Fruit fly (Drosophila melanogaster) whole organism, embryonic: Measurements from ENCODE around the gene Pxn.

ENCODE experiments used
- Abd-B ChIP-seq: fragments of 200-800 bp; sonication (Bioruptor generic); optimal IDR thresholded peaks from 2 replicates; lab custom pipeline; 2018; ENCODE audit warnings: missing biosample characterization, mild to moderate bottlenecking, missing genetic modification characterization, moderate library complexity
- Awh ChIP-seq: fragments of 200-800 bp; sonication (Bioruptor generic); IDR thresholded peaks from 2 replicates; pipeline ENCODE4, ENCODE4 v1.3.6; 2022; ENCODE audit warnings: missing biosample characterization, missing genetic modification characterization
- Blimp-1 ChIP-seq: fragments of 200-800 bp; sonication (Bioruptor generic); optimal IDR thresholded peaks from 3 replicates; lab custom pipeline; 2018; ENCODE audit warnings: missing biosample characterization, missing genetic modification characterization, mild to moderate bottlenecking, moderate library complexity, missing genetic modification reagents
- CG10462 ChIP-seq: fragments of 200-800 bp; sonication (Bioruptor generic); optimal IDR thresholded peaks from 2 replicates; lab custom pipeline; 2016; ENCODE audit warnings: missing biosample characterization, missing genetic modification characterization
- CG11247 ChIP-seq: fragments of 200-800 bp; sonication (Bioruptor generic); IDR thresholded peaks from 2 replicates; pipeline ENCODE4 v1.3.6; 2022; ENCODE audit warnings: missing biosample characterization, missing genetic modification characterization
- CG1233 ChIP-seq: fragments of 200-800 bp; sonication (Bioruptor generic); optimal IDR thresholded peaks from 4 replicates; lab custom pipeline; 2018; ENCODE audit warnings: missing biosample characterization, mild to moderate bottlenecking, missing genetic modification characterization
- CG13296 ChIP-seq: fragments of 200-800 bp; sonication (Bioruptor generic); optimal IDR thresholded peaks from 3 replicates; lab custom pipeline; 2018; ENCODE audit warnings: missing biosample characterization, mild to moderate bottlenecking, missing genetic modification characterization
- CG15011 ChIP-seq: fragments of 200-800 bp; sonication (Bioruptor generic); optimal IDR thresholded peaks from 3 replicates; lab custom pipeline; 2018; ENCODE audit warnings: missing biosample characterization, mild to moderate bottlenecking, missing genetic modification characterization
- CG15269 ChIP-seq: fragments of 200-800 bp; sonication (Bioruptor generic); optimal IDR thresholded peaks from 2 replicates; lab custom pipeline; 2018; ENCODE audit warnings: missing biosample characterization, mild to moderate bottlenecking, missing genetic modification characterization, moderate library complexity
- CG1529 ChIP-seq: fragments of 200-800 bp; sonication (Bioruptor generic); optimal IDR thresholded peaks from 3 replicates; lab custom pipeline; 2018; ENCODE audit warnings: missing biosample characterization, missing genetic modification characterization
- CG15601 ChIP-seq: fragments of 200-800 bp; sonication (Bioruptor generic); optimal IDR thresholded peaks from 3 replicates; lab custom pipeline; 2019; ENCODE audit warnings: missing biosample characterization, mild to moderate bottlenecking, missing genetic modification characterization, moderate library complexity
- CG1603 ChIP-seq: fragments of 200-800 bp; sonication (Bioruptor generic); optimal IDR thresholded peaks from 2 replicates; lab custom pipeline; 2019; ENCODE audit warnings: missing biosample characterization, mild to moderate bottlenecking, missing genetic modification characterization, moderate library complexity
- CG17359 ChIP-seq: fragments of 200-800 bp; sonication (Bioruptor generic); optimal IDR thresholded peaks from 3 replicates; lab custom pipeline; 2018; ENCODE audit warnings: missing biosample characterization, mild to moderate bottlenecking, missing genetic modification characterization, moderate library complexity
- CG3281 ChIP-seq: fragments of 200-800 bp; sonication (Bioruptor generic); optimal IDR thresholded peaks from 3 replicates; lab custom pipeline; 2017; ENCODE audit warnings: missing biosample characterization, mild to moderate bottlenecking, missing genetic modification characterization
- CG4328 ChIP-seq: fragments of 200-800 bp; sonication (Bioruptor generic); optimal IDR thresholded peaks from 3 replicates; lab custom pipeline; 2017; ENCODE audit warnings: missing biosample characterization, missing genetic modification reagents, missing genetic modification characterization
- CG4820 ChIP-seq: fragments of 200-800 bp; sonication (Bioruptor generic); optimal IDR thresholded peaks from 3 replicates; lab custom pipeline; 2016; ENCODE audit warnings: missing biosample characterization, missing genetic modification characterization
- CG8281 ChIP-seq: fragments of 200-800 bp; sonication (Bioruptor generic); optimal IDR thresholded peaks from 2 replicates; lab custom pipeline; 2018; ENCODE audit warnings: missing biosample characterization, mild to moderate bottlenecking, missing genetic modification characterization, moderate library complexity
- Drgx ChIP-seq: fragments of 200-800 bp; sonication (Bioruptor generic); IDR thresholded peaks from 2 replicates; pipeline ENCODE4 v1.3.6; 2022; ENCODE audit warnings: missing biosample characterization, missing genetic modification characterization
- Ets65A ChIP-seq: fragments of 200-800 bp; sonication (Bioruptor generic); peaks from one replicate; lab custom pipeline; 2016; ENCODE audit warnings: missing biosample characterization, missing genetic modification characterization
- Ets97D ChIP-seq: fragments of 200-800 bp; sonication (Bioruptor generic); optimal IDR thresholded peaks from 3 replicates; lab custom pipeline; 2016; ENCODE audit warnings: missing biosample characterization, missing genetic modification characterization
- Fer3 ChIP-seq: fragments of 200-800 bp; sonication (Bioruptor generic); optimal IDR thresholded peaks from 2 replicates; lab custom pipeline; 2018; ENCODE audit warnings: missing biosample characterization, mild to moderate bottlenecking, missing genetic modification characterization, moderate library complexity
- HHEX ChIP-seq: fragments of 200-800 bp; sonication (Bioruptor generic); optimal IDR thresholded peaks from 3 replicates; lab custom pipeline; 2017; ENCODE audit warnings: missing biosample characterization, mild to moderate bottlenecking, missing genetic modification characterization, missing genetic modification reagents
- HLH54F ChIP-seq: fragments of 200-800 bp; sonication (Bioruptor generic); optimal IDR thresholded peaks from 3 replicates; lab custom pipeline; 2016; ENCODE audit warnings: missing biosample characterization, missing genetic modification characterization
- HmgZ ChIP-seq: fragments of 200-800 bp; sonication (Bioruptor generic); optimal IDR thresholded peaks from 2 replicates; lab custom pipeline; 2018; ENCODE audit warnings: missing biosample characterization, mild to moderate bottlenecking, missing genetic modification characterization
- Hr51 ChIP-seq, 2 experiments: fragments of 200-800 bp; sonication (Bioruptor generic); optimal IDR thresholded peaks; 2 replicates in 1 of 2; 3 replicates in 1 of 2; lab custom pipeline; 2016 to 2018; ENCODE audit warnings: missing biosample characterization in 2 of 2, missing genetic modification characterization in 2 of 2, mild to moderate bottlenecking in 1 of 2, moderate library complexity in 1 of 2
- Lim3 ChIP-seq: fragments of 200-800 bp; sonication (Bioruptor generic); IDR thresholded peaks from 2 replicates; pipeline ENCODE4 v1.3.6; 2022; ENCODE audit warnings: missing biosample characterization, missing genetic modification characterization
- Meics ChIP-seq: fragments of 200-800 bp; sonication (Bioruptor generic); optimal IDR thresholded peaks from 2 replicates; lab custom pipeline; 2017; ENCODE audit warnings: missing biosample characterization, mild to moderate bottlenecking, missing genetic modification characterization
- Sox102F ChIP-seq: fragments of 200-800 bp; sonication (Bioruptor generic); optimal IDR thresholded peaks from 2 replicates; lab custom pipeline; 2018; ENCODE audit warnings: missing biosample characterization, mild to moderate bottlenecking, missing genetic modification characterization, moderate library complexity
- Sry-δ ChIP-seq: fragments of 200-800 bp; sonication (Bioruptor generic); optimal IDR thresholded peaks from 2 replicates; lab custom pipeline; 2016; ENCODE audit warnings: missing biosample characterization, missing genetic modification characterization
- YL-1 ChIP-seq: fragments of 200-800 bp; sonication (Bioruptor generic); optimal IDR thresholded peaks from 3 replicates; lab custom pipeline; 2017; ENCODE audit warnings: missing biosample characterization, mild to moderate bottlenecking, missing genetic modification characterization
- br ChIP-seq: fragments of >200 bp; optimal IDR thresholded peaks from 2 replicates; lab custom pipeline; 2017
- cad ChIP-seq: fragments of >200 bp; optimal IDR thresholded peaks from 2 replicates; lab custom pipeline; 2017; ENCODE audit warnings: missing biosample characterization, missing genetic modification characterization
- cas ChIP-seq: fragments of 200-800 bp; sonication (Bioruptor generic); IDR thresholded peaks from 2 replicates; pipeline ENCODE4 v1.3.6; 2022; ENCODE audit warnings: missing biosample characterization, missing genetic modification characterization
- caup ChIP-seq: fragments of 200-800 bp; sonication (Bioruptor generic); optimal IDR thresholded peaks from 3 replicates; lab custom pipeline; 2017; ENCODE audit warnings: missing biosample characterization, mild to moderate bottlenecking, missing genetic modification characterization, moderate library complexity; ENCODE audit not compliant: severe bottlenecking
- ci ChIP-seq: fragments of 200-800 bp; sonication (Bioruptor generic); IDR thresholded peaks from 3 replicates; pipeline ENCODE4 v1.3.6; 2022; ENCODE audit warnings: missing biosample characterization, missing genetic modification characterization
- dmrt99B ChIP-seq: fragments of 200-800 bp; sonication (Bioruptor generic); optimal IDR thresholded peaks from 2 replicates; lab custom pipeline; 2018; ENCODE audit warnings: missing biosample characterization, mild to moderate bottlenecking, missing genetic modification characterization, moderate library complexity
- gem ChIP-seq: fragments of 200-800 bp; sonication (Bioruptor generic); optimal IDR thresholded peaks from 2 replicates; lab custom pipeline; 2019; ENCODE audit warnings: missing biosample characterization, mild to moderate bottlenecking, missing genetic modification characterization, moderate library complexity
- grau ChIP-seq: fragments of 200-800 bp; optimal IDR thresholded peaks from 3 replicates; lab custom pipeline; 2019; ENCODE audit warnings: missing biosample characterization, mild to moderate bottlenecking, missing genetic modification characterization, moderate library complexity
- lab ChIP-seq: fragments of 200-800 bp; sonication (Bioruptor generic); optimal IDR thresholded peaks from 3 replicates; lab custom pipeline; 2017; ENCODE audit warnings: missing biosample characterization, missing genetic modification characterization, mild to moderate bottlenecking, moderate library complexity, missing genetic modification reagents
- lmd ChIP-seq: fragments of 200-800 bp; sonication (Bioruptor generic); IDR thresholded peaks from 2 replicates; pipeline ENCODE4 v1.3.6; 2022; ENCODE audit warnings: missing biosample characterization, missing genetic modification characterization
- org-1 ChIP-seq: fragments of 200-800 bp; sonication (Bioruptor generic); optimal IDR thresholded peaks from 2 replicates; lab custom pipeline; 2017; ENCODE audit warnings: missing biosample characterization, missing genetic modification characterization
- pb ChIP-seq: fragments of 200-800 bp; sonication (Bioruptor generic); optimal IDR thresholded peaks from 3 replicates; lab custom pipeline; 2016; ENCODE audit warnings: missing biosample characterization, missing genetic modification characterization
- repo ChIP-seq: fragments of 200-800 bp; sonication (Bioruptor generic); optimal IDR thresholded peaks from 2 replicates; lab custom pipeline; 2016; ENCODE audit warnings: missing biosample characterization, missing genetic modification characterization
- sens ChIP-seq: fragments of 200-800 bp; sonication (Bioruptor generic); peaks from one replicate; lab custom pipeline; 2016; ENCODE audit warnings: missing biosample characterization, missing genetic modification characterization
- tap ChIP-seq: fragments of 200-800 bp; optimal IDR thresholded peaks from 3 replicates; lab custom pipeline; 2019; ENCODE audit warnings: missing biosample characterization, mild to moderate bottlenecking, missing genetic modification characterization, moderate library complexity
- tin ChIP-seq: fragments of 200-800 bp; sonication (Bioruptor generic); optimal IDR thresholded peaks from 3 replicates; lab custom pipeline; 2016; ENCODE audit warnings: missing biosample characterization, missing genetic modification characterization
- unpg ChIP-seq: fragments of 200-800 bp; sonication (Bioruptor generic); optimal IDR thresholded peaks from 3 replicates; lab custom pipeline; 2018; ENCODE audit warnings: missing biosample characterization, mild to moderate bottlenecking, missing genetic modification characterization, moderate library complexity
- wdn ChIP-seq: fragments of 200-800 bp; sonication (Bioruptor generic); IDR thresholded peaks from 2 replicates; pipeline ENCODE4 v1.3.6; 2022; ENCODE audit warnings: missing biosample characterization, missing genetic modification characterization

Pxn gene

DNA sequence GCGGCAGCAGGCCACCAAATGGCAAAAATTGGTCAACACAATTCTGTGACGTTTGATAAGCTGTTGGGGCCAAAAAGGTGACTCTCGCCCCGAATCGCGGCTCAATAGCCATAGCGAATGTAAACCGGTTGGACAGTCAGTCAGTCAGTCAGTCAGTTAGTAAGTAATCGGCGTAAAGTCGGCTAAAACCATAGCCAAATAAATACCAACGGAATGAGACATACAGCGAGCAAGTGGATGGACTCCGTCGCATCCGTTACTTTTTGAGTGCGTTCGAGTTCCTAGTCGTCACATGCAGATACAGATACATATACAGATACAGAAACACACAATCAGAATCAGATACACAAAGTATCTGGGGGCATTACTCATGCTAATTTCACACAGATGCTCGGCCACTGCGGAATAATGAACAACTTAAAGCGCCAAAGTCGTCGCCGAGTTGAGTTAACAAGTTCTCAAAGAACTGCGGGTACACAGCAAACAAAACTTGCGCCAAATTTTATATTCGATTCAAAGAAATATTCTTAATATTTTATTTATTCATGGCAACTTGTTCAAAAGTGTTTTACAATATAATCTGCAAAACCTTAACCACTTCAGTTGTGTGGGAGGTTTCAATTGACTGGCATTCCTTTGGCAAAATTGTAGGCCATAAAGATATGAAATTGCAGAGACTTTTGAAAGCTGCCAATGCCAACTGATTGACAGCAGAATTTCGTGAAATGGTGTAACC, 52.6 kb downstream of the Pxn start (continued):
- TF ChIP-seq sens (GFP tag; lab: Kevin White, UChicago) (peak; percentile 52), Ets97D (no peak), ci (GFP tag; lab: Robert Waterston, UW) (0 out of 3 replicates have a peak, but pooled peaks have one; percentile 23)

DNA sequence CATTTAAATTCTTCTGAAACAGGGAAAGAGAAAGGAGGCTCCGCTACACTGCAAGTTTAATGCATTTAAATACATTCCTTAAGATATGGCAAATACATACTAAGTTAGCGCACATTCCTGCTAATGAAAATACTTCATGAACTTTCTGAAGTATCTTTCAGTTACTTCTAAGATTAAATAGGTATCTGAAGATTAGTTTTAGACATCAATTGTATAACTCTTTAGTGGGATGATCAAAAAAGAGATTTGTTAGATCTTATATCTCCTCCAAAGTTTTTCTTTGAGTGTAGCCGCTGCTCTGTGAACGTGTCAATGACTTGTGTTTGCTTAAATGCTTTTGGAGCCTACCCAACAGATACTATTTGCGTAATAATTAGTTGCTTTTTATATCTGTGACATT, 54.6 kb downstream of the Pxn start:
- peak; percentile 39 for TF ChIP-seq pb
- TF ChIP-seq CG1529 (GFP tag; lab: Kevin White, UChicago), result no peak
- no peak for TF ChIP-seq CG15011 (GFP tag; lab: Kevin White, UChicago)
- TF ChIP-seq unpg (GFP tag; lab: Kevin White, UChicago), result peak; percentile 7
- TF ChIP-seq lmd, result 0 out of 2 replicates have a peak, but pooled peaks have one; percentile 25
- peak; percentile 26 for TF ChIP-seq Fer3
- TF ChIP-seq CG4820 (GFP tag; lab: Kevin White, UChicago), result peak; percentile 3
- TF ChIP-seq CG8281, result peak; percentile 1
- TF ChIP-seq CG10462 (GFP tag; lab: Kevin White, UChicago), result no peak
- TF ChIP-seq Sry-δ (GFP tag; lab: Kevin White, UChicago), result peak; percentile 12
- TF ChIP-seq CG15269 (tag; lab: Kevin White, UChicago), result peak; percentile 15
- TF ChIP-seq grau (tag; lab: Kevin White, UChicago), result peak; percentile 15
- TF ChIP-seq CG4328 (GFP tag; lab: Kevin White, UChicago), result no peak
- TF ChIP-seq Ets65A (GFP tag; lab: Kevin White, UChicago), result no peak
- no peak for TF ChIP-seq HmgZ (tag; lab: Kevin White, UChicago)
- TF ChIP-seq Abd-B (GFP tag; lab: Kevin White, UChicago), result no peak
- no peak for TF ChIP-seq Lim3 (GFP tag; lab: Robert Waterston, UW)
- peak; percentile 40 for TF ChIP-seq lab (GFP tag; lab: Kevin White, UChicago)
- peak; percentile 54 for TF ChIP-seq dmrt99B (tag; lab: Kevin White, UChicago)
- no peak for TF ChIP-seq br (lab: Kevin White, UChicago)
- no peak for TF ChIP-seq CG13296 (GFP tag; lab: Kevin White, UChicago)
- TF ChIP-seq Blimp-1 (GFP tag; lab: Kevin White, UChicago), result peak; percentile 36
- TF ChIP-seq repo (GFP tag; lab: Kevin White, UChicago), result no peak
- TF ChIP-seq CG11247, result no peak
- peak; percentile 35 for TF ChIP-seq gem (tag; lab: Kevin White, UChicago)
- peak; percentile 32 for TF ChIP-seq HHEX
- no peak for TF ChIP-seq Awh
- TF ChIP-seq wdn (GFP tag; lab: Robert Waterston, UW), result no peak
- TF ChIP-seq CG15601 (tag; lab: Kevin White, UChicago), result no peak
- TF ChIP-seq CG1233 (GFP tag; lab: Kevin White, UChicago), result peak; percentile 5
- no peak for TF ChIP-seq caup (GFP tag; lab: Kevin White, UChicago)
- TF ChIP-seq HLH54F (GFP tag; lab: Kevin White, UChicago), result no peak
- peak; percentile 50 for TF ChIP-seq tap (tag; lab: Kevin White, UChicago)
- peak; percentile 9 for TF ChIP-seq CG1603 (tag; lab: Kevin White, UChicago)
- peak; percentile 37 for TF ChIP-seq CG17359
- TF ChIP-seq YL-1 (GFP tag; lab: Kevin White, UChicago), result no peak
- TF ChIP-seq CG3281 (GFP tag; lab: Kevin White, UChicago), result peak; percentile 30
- TF ChIP-seq Hr51 (GFP tag; optimal IDR thresholded peaks at IDR 0.05; lab: Kevin White, UChicago), result peak in 1 of 2 experiments; percentile 13
- TF ChIP-seq Meics, result no peak
- TF ChIP-seq tin (GFP tag; lab: Kevin White, UChicago), result peak; percentile 4
- TF ChIP-seq sens (GFP tag; lab: Kevin White, UChicago), result peak; percentile 31
- TF ChIP-seq Drgx (GFP tag; lab: Robert Waterston, UW), result peak; percentile 56
- TF ChIP-seq cas (GFP tag; lab: Robert Waterston, UW), result no peak
- TF ChIP-seq org-1 (GFP tag; lab: Kevin White, UChicago), result no peak
- TF ChIP-seq cad (GFP tag; lab: Kevin White, UChicago), result no peak
- TF ChIP-seq Sox102F, result peak; percentile 3
